Worm (Caenorhabditis elegans): ENCODE measurements around the gene W03H9.1.

DNA sequence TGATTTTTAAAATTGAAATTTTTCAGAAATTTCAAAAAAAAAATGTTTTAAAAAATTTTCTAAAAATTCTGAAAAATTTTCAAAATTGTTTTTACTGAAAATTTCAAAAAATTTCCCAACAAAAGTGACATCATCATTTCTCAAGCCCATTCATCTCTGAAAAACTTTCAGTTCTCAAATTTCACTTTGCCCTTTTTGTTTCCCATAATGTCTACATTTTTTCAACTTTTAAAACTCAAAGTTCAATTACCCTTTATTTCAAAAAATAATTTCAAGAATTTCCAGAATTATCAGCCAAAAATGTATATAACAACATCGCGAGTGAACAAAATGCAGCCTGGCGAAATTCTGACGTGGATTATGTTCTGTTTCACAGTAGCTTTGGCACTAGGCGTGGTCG lies 49.0 kb downstream of the W03H9.1 start, which contains the start of gene bkip-1:
- TF ChIP-seq F13C5.2 (tag; optimal IDR thresholded peaks at IDR 0.05), result no peak
- no peak for TF ChIP-seq B0310.2 (tag; optimal IDR thresholded peaks at IDR 0.05)
- TF ChIP-seq tbx-37 (GFP tag; conservative IDR thresholded peaks at IDR 0.05), result no peak
- TF ChIP-seq flt-1 (GFP tag; IDR thresholded peaks at IDR 0.05), result no peak
- no peak for TF ChIP-seq hmg-4 (GFP tag; optimal IDR thresholded peaks at IDR 0.05)
- no peak for TF ChIP-seq tra-4 (tag; optimal IDR thresholded peaks at IDR 0.05)
- no peak for TF ChIP-seq pes-1 (GFP tag; IDR thresholded peaks at IDR 0.05)
- TF ChIP-seq tbx-11 (GFP tag; IDR thresholded peaks at IDR 0.05), result no peak
- TF ChIP-seq ama-1 (optimal IDR thresholded peaks at IDR 0.05), result no peak
- TF ChIP-seq hmbx-1 (tag; optimal IDR thresholded peaks at IDR 0.05), result no peak

Measured in whole organism, early embryonic.